Fruit fly (Drosophila melanogaster) whole organism, embryonic: ENCODE measurements around the gene stac.

Source experiments
- ATbp ChIP-seq: fragments of 200-800 bp; sonication (Bioruptor generic); optimal IDR thresholded peaks from 2 replicates; lab custom pipeline; 2017; ENCODE audit warnings: missing biosample characterization, mild to moderate bottlenecking, missing genetic modification characterization, missing genetic modification reagents
- BtbVII ChIP-seq: fragments of 200-800 bp; sonication (Bioruptor generic); optimal IDR thresholded peaks from 3 replicates; lab custom pipeline; 2017; ENCODE audit warnings: missing biosample characterization, mild to moderate bottlenecking, missing genetic modification characterization
- CG10979 ChIP-seq: fragments of 200-800 bp; sonication (Bioruptor generic); optimal IDR thresholded peaks from 2 replicates; lab custom pipeline; 2018; ENCODE audit warnings: missing biosample characterization, mild to moderate bottlenecking, missing genetic modification characterization, moderate library complexity
- CG11093 ChIP-seq: fragments of 200-800 bp; sonication (Bioruptor generic); IDR thresholded peaks from 3 replicates; pipeline ENCODE4 v1.3.6; 2022; ENCODE audit warnings: missing biosample characterization, missing genetic modification characterization
- CG15269 ChIP-seq: fragments of 200-800 bp; sonication (Bioruptor generic); optimal IDR thresholded peaks from 2 replicates; lab custom pipeline; 2018; ENCODE audit warnings: missing biosample characterization, mild to moderate bottlenecking, missing genetic modification characterization, moderate library complexity
- CG15514 ChIP-seq: fragments of 200-800 bp; sonication (Bioruptor generic); optimal IDR thresholded peaks from 3 replicates; lab custom pipeline; 2017; ENCODE audit warnings: missing biosample characterization, missing genetic modification characterization, mild to moderate bottlenecking, moderate library complexity, missing genetic modification reagents
- CG17186 ChIP-seq: fragments of 200-800 bp; sonication (Bioruptor generic); optimal IDR thresholded peaks from 3 replicates; lab custom pipeline; 2017; ENCODE audit warnings: missing biosample characterization, missing genetic modification reagents, missing genetic modification characterization
- CG1832 ChIP-seq: fragments of 200-800 bp; sonication (Bioruptor generic); optimal IDR thresholded peaks from 2 replicates; lab custom pipeline; 2017; ENCODE audit warnings: missing biosample characterization, mild to moderate bottlenecking, missing genetic modification characterization, inconsistent platforms
- CG30020 ChIP-seq: fragments of 200-800 bp; optimal IDR thresholded peaks from 2 replicates; lab custom pipeline; 2019; ENCODE audit warnings: missing biosample characterization, mild to moderate bottlenecking, missing genetic modification characterization, moderate library complexity
- CG31365 ChIP-seq: fragments of 200-800 bp; sonication (Bioruptor generic); optimal IDR thresholded peaks from 2 replicates; lab custom pipeline; 2018; ENCODE audit warnings: missing biosample characterization, mild to moderate bottlenecking, missing genetic modification characterization
- CG31388 ChIP-seq: fragments of 200-800 bp; sonication (Bioruptor generic); optimal IDR thresholded peaks from 2 replicates; lab custom pipeline; 2016; ENCODE audit warnings: missing biosample characterization, missing genetic modification characterization
- CG32532 ChIP-seq: fragments of 200-800 bp; sonication (Bioruptor generic); IDR thresholded peaks from 2 replicates; pipeline ENCODE4 v1.3.6; 2022; ENCODE audit warnings: missing biosample characterization, missing genetic modification characterization
- CG3726 ChIP-seq: fragments of 200-800 bp; sonication (Bioruptor generic); IDR thresholded peaks from 3 replicates; pipeline ENCODE4, ENCODE4 v1.3.6; 2022; ENCODE audit warnings: missing biosample characterization, missing genetic modification characterization
- CG3995 ChIP-seq: fragments of 200-800 bp; sonication (Bioruptor generic); optimal IDR thresholded peaks from 3 replicates; lab custom pipeline; 2016; ENCODE audit warnings: missing biosample characterization, missing genetic modification characterization
- CG6689 ChIP-seq: fragments of 200-800 bp; sonication (Bioruptor generic); IDR thresholded peaks from 2 replicates; pipeline ENCODE4 v1.3.6; 2022; ENCODE audit warnings: missing biosample characterization, missing genetic modification characterization
- CG6854 ChIP-seq: fragments of 200-800 bp; sonication (Bioruptor generic); optimal IDR thresholded peaks from 3 replicates; lab custom pipeline; 2017; ENCODE audit warnings: missing biosample characterization, mild to moderate bottlenecking, missing genetic modification characterization
- CG7271 ChIP-seq: fragments of 200-800 bp; sonication (Bioruptor generic); optimal IDR thresholded peaks from 2 replicates; lab custom pipeline; 2018; ENCODE audit warnings: missing biosample characterization, mild to moderate bottlenecking, missing genetic modification characterization, moderate library complexity
- CG9797 ChIP-seq: fragments of 200-800 bp; sonication (Bioruptor generic); optimal IDR thresholded peaks from 3 replicates; lab custom pipeline; 2018; ENCODE audit warnings: missing biosample characterization, mild to moderate bottlenecking, missing genetic modification characterization
- CrebB ChIP-seq: fragments of 200-800 bp; sonication (Bioruptor generic); optimal IDR thresholded peaks from 3 replicates; lab custom pipeline; 2018; ENCODE audit warnings: missing biosample characterization, mild to moderate bottlenecking, missing genetic modification characterization
- Dp ChIP-seq: fragments of 200-800 bp; sonication (Bioruptor generic); optimal IDR thresholded peaks from 2 replicates; lab custom pipeline; 2018; ENCODE audit warnings: missing biosample characterization, mild to moderate bottlenecking, missing genetic modification characterization, moderate library complexity
- E2f1 ChIP-seq: fragments of 200-800 bp; sonication (Bioruptor generic); IDR thresholded peaks from 2 replicates; pipeline ENCODE4 v1.3.6; 2022; ENCODE audit warnings: missing biosample characterization, missing genetic modification characterization
- HLH4C ChIP-seq: fragments of 200-800 bp; sonication (Bioruptor generic); IDR thresholded peaks from 3 replicates; pipeline ENCODE4 v1.3.6; 2022; ENCODE audit warnings: missing biosample characterization, missing genetic modification characterization; ENCODE audit not compliant: partially characterized antibody
- Hey ChIP-seq: fragments of 200-800 bp; sonication (Bioruptor generic); optimal IDR thresholded peaks from 3 replicates; lab custom pipeline; 2018; ENCODE audit warnings: missing biosample characterization, mild to moderate bottlenecking, missing genetic modification characterization
- Oli ChIP-seq: fragments of 200-800 bp; sonication (Bioruptor generic); optimal IDR thresholded peaks from 2 replicates; lab custom pipeline; 2018; ENCODE audit warnings: missing biosample characterization, mild to moderate bottlenecking, missing genetic modification characterization, moderate library complexity
- Rfx ChIP-seq: fragments of 200-800 bp; sonication (Bioruptor generic); IDR thresholded peaks from 2 replicates; pipeline ENCODE4 v1.3.6; 2022; ENCODE audit warnings: missing biosample characterization, missing genetic modification characterization
- Side ChIP-seq: fragments of 200-800 bp; sonication (Bioruptor generic); optimal IDR thresholded peaks from 2 replicates; lab custom pipeline; 2016; ENCODE audit warnings: missing biosample characterization, missing genetic modification characterization
- Sry-β ChIP-seq: fragments of 200-800 bp; sonication (Bioruptor generic); optimal IDR thresholded peaks from 2 replicates; lab custom pipeline; 2018; ENCODE audit warnings: missing biosample characterization, mild to moderate bottlenecking, missing genetic modification characterization, moderate library complexity
- al ChIP-seq: fragments of 200-800 bp; sonication (Bioruptor generic); IDR thresholded peaks from 2 replicates; pipeline ENCODE4 v1.3.6; 2022; ENCODE audit warnings: missing biosample characterization, missing genetic modification characterization
- ara ChIP-seq: fragments of 200-800 bp; sonication (Bioruptor generic); IDR thresholded peaks from 2 replicates; pipeline ENCODE4 v1.3.6; 2022; ENCODE audit warnings: missing biosample characterization, missing genetic modification characterization
- ase ChIP-seq: fragments of 200-800 bp; sonication (Bioruptor generic); IDR thresholded peaks from 3 replicates; pipeline ENCODE4 v1.3.6; 2022; ENCODE audit warnings: missing biosample characterization, missing genetic modification characterization
- ato ChIP-seq: fragments of 200-800 bp; sonication (Bioruptor generic); IDR thresholded peaks from 2 replicates; pipeline ENCODE4 v1.3.6; 2022; ENCODE audit warnings: missing biosample characterization, missing genetic modification characterization; ENCODE audit not compliant: partially characterized antibody
- cad ChIP-seq: fragments of >200 bp; optimal IDR thresholded peaks from 2 replicates; lab custom pipeline; 2017; ENCODE audit warnings: missing biosample characterization, missing genetic modification characterization
- da ChIP-seq: fragments of 200-800 bp; sonication (Bioruptor generic); optimal IDR thresholded peaks from 2 replicates; lab custom pipeline; 2016; ENCODE audit warnings: missing biosample characterization, missing genetic modification characterization
- emc ChIP-seq: fragments of 200-800 bp; sonication (Bioruptor generic); optimal IDR thresholded peaks from 2 replicates; lab custom pipeline; 2016; ENCODE audit warnings: missing biosample characterization, missing genetic modification characterization
- en ChIP-seq: fragments of 200-800 bp; sonication (Bioruptor generic); optimal IDR thresholded peaks from 2 replicates; lab custom pipeline; 2016; ENCODE audit warnings: missing biosample characterization, missing genetic modification characterization
- gem ChIP-seq: fragments of 200-800 bp; sonication (Bioruptor generic); optimal IDR thresholded peaks from 2 replicates; lab custom pipeline; 2019; ENCODE audit warnings: missing biosample characterization, mild to moderate bottlenecking, missing genetic modification characterization, moderate library complexity
- gro ChIP-seq: fragments of 200-800 bp; sonication (Bioruptor generic); optimal IDR thresholded peaks from 2 replicates; lab custom pipeline; 2016; ENCODE audit warnings: missing biosample characterization, missing genetic modification characterization
- gsb-n ChIP-seq: fragments of 200-800 bp; sonication (Bioruptor generic); optimal IDR thresholded peaks from 3 replicates; lab custom pipeline; 2018; ENCODE audit warnings: missing biosample characterization, mild to moderate bottlenecking, missing genetic modification characterization
- h ChIP-seq: fragments of >200 bp; optimal IDR thresholded peaks from 2 replicates; lab custom pipeline; 2017
- ind ChIP-seq: fragments of 200-800 bp; sonication (Bioruptor generic); optimal IDR thresholded peaks from 3 replicates; lab custom pipeline; 2016; ENCODE audit warnings: missing biosample characterization, missing genetic modification characterization
- kah ChIP-seq: fragments of 200-800 bp; sonication (Bioruptor generic); optimal IDR thresholded peaks from 2 replicates; lab custom pipeline; 2018; ENCODE audit warnings: missing biosample characterization, mild to moderate bottlenecking, missing genetic modification characterization
- kni ChIP-seq: fragments of 200-800 bp; sonication (Bioruptor generic); optimal IDR thresholded peaks from 3 replicates; lab custom pipeline; 2017; ENCODE audit warnings: mild to moderate bottlenecking, missing biosample characterization, missing genetic modification reagents, missing genetic modification characterization
- mam ChIP-seq: fragments of 200-800 bp; sonication (Bioruptor generic); optimal IDR thresholded peaks from 3 replicates; lab custom pipeline; 2016; ENCODE audit warnings: missing biosample characterization, missing genetic modification characterization
- mirr ChIP-seq: fragments of 200-800 bp; sonication (Bioruptor generic); optimal IDR thresholded peaks from 3 replicates; lab custom pipeline; 2018; ENCODE audit warnings: missing biosample characterization, mild to moderate bottlenecking, missing genetic modification characterization
- pan ChIP-seq, 4 experiments: fragments of >200 bp in 3 of 4; fragments of 200-800 bp in 1 of 4; sonication (Bioruptor generic) in 1 of 4; optimal IDR thresholded peaks in 3 of 4; IDR thresholded peaks in 1 of 4; 2 replicates each; pipeline versions ENCODE4 v1.3.6 to Lab custom; 2017 to 2022; ENCODE audit warnings: missing biosample characterization in 2 of 4, missing genetic modification characterization in 2 of 4, mixed read lengths in 1 of 4
- rib ChIP-seq: fragments of 200-800 bp; sonication (Bioruptor generic); IDR thresholded peaks from 2 replicates; pipeline ENCODE4 v1.3.6; 2022; ENCODE audit warnings: missing biosample characterization, missing genetic modification characterization
- so ChIP-seq: fragments of 200-800 bp; sonication (Bioruptor generic); IDR thresholded peaks from 3 replicates; pipeline ENCODE4 v1.3.6; 2022; ENCODE audit warnings: missing biosample characterization, missing genetic modification characterization
- stwl ChIP-seq: fragments of 200-800 bp; sonication (Bioruptor generic); optimal IDR thresholded peaks from 3 replicates; lab custom pipeline; 2018; ENCODE audit warnings: missing biosample characterization, mild to moderate bottlenecking, missing genetic modification characterization, moderate library complexity
- unpg ChIP-seq: fragments of 200-800 bp; sonication (Bioruptor generic); optimal IDR thresholded peaks from 3 replicates; lab custom pipeline; 2018; ENCODE audit warnings: missing biosample characterization, mild to moderate bottlenecking, missing genetic modification characterization, moderate library complexity
- vfl ChIP-seq: fragments of 200-800 bp; sonication (Bioruptor generic); optimal IDR thresholded peaks from 2 replicates; lab custom pipeline; 2016; ENCODE audit warnings: missing biosample characterization, missing genetic modification characterization
- vvl ChIP-seq: fragments of 200-800 bp; sonication (Bioruptor generic); IDR thresholded peaks from 2 replicates; pipeline ENCODE4 v1.3.6; 2022; ENCODE audit warnings: missing biosample characterization, missing genetic modification characterization

stac gene

dm6 chr3R:25039028-25039476 lies 17.0 kb upstream of the stac start, which contains the start of the genes Ythdf and bai (continued):
- no peak for TF ChIP-seq Oli (tag; lab: Kevin White, UChicago)
- TF ChIP-seq Hey (tag; lab: Kevin White, UChicago), result no peak
- TF ChIP-seq BtbVII (GFP tag; lab: Kevin White, UChicago), result no peak
- no peak for TF ChIP-seq pan (optimal IDR thresholded peaks at IDR 0.05; lab: Kevin White, UChicago)
- no peak for TF ChIP-seq pan (GFP tag; optimal IDR thresholded peaks at IDR 0.05 in 1 of 2, IDR thresholded peaks at IDR 0.05 in 1 of 2)
- TF ChIP-seq ara, result no peak
- TF ChIP-seq Dp (GFP tag; lab: Kevin White, UChicago), result peak; percentile 47
- TF ChIP-seq so (GFP tag; lab: Robert Waterston, UW), result no peak
- peak; percentile 63 for TF ChIP-seq mam
- TF ChIP-seq ind (GFP tag; lab: Kevin White, UChicago), result no peak
- peak; percentile 48; the same call in 1 of the 2 replicates for TF ChIP-seq CG32532 (GFP tag; lab: Robert Waterston, UW)
- TF ChIP-seq CG6689, result no peak
- peak; percentile 41 for TF ChIP-seq CG3995 (GFP tag; lab: Kevin White, UChicago)
- TF ChIP-seq vvl (GFP tag; lab: Robert Waterston, UW), result no peak
- TF ChIP-seq da (GFP tag; lab: Kevin White, UChicago), result no peak
- no peak for TF ChIP-seq en (GFP tag; lab: Kevin White, UChicago)
- no peak for TF ChIP-seq E2f1 (GFP tag; lab: Robert Waterston, UW)
- TF ChIP-seq ase (GFP tag; lab: Robert Waterston, UW), result no peak
- TF ChIP-seq CG15514 (GFP tag; lab: Kevin White, UChicago), result no peak
- TF ChIP-seq h (lab: Kevin White, UChicago), result no peak
- TF ChIP-seq Rfx, result peak; percentile 55
- peak; percentile 27 for TF ChIP-seq Side (GFP tag; lab: Kevin White, UChicago)
- peak; percentile 80 for TF ChIP-seq HLH4C (GFP tag; lab: Robert Waterston, UW)
- no peak for TF ChIP-seq gem
- TF ChIP-seq CG15269 (tag; lab: Kevin White, UChicago), result no peak
- TF ChIP-seq kni (GFP tag; lab: Kevin White, UChicago), result no peak
- TF ChIP-seq kah (GFP tag; lab: Kevin White, UChicago), result no peak
- no peak for TF ChIP-seq cad (GFP tag; lab: Kevin White, UChicago)
- TF ChIP-seq CG17186 (GFP tag; lab: Kevin White, UChicago), result peak; percentile 92
- TF ChIP-seq al (GFP tag; lab: Robert Waterston, UW), result no peak
- TF ChIP-seq CG7271 (tag; lab: Kevin White, UChicago), result no peak
- TF ChIP-seq CG9797 (GFP tag; lab: Kevin White, UChicago), result peak; percentile 75
- no peak for TF ChIP-seq CG1832 (GFP tag; lab: Kevin White, UChicago)
- TF ChIP-seq Sry-β (GFP tag; lab: Kevin White, UChicago), result peak; percentile 9
- no peak for TF ChIP-seq CG11093 (GFP tag; lab: Robert Waterston, UW)
- peak; percentile 60 for TF ChIP-seq CG30020 (tag; lab: Kevin White, UChicago)
- peak; percentile 46 for TF ChIP-seq CrebB (tag; lab: Kevin White, UChicago)
- TF ChIP-seq gro (GFP tag; lab: Kevin White, UChicago), result peak; percentile 35
- no peak for TF ChIP-seq CG6854 (GFP tag; lab: Kevin White, UChicago)
- no peak for TF ChIP-seq CG31365
- no peak for TF ChIP-seq CG3726
- TF ChIP-seq ATbp (GFP tag; lab: Kevin White, UChicago), result no peak
- no peak for TF ChIP-seq mirr
- peak; percentile 47; the same call in 1 of the 2 replicates for TF ChIP-seq ato (GFP tag; lab: Robert Waterston, UW)
- no peak for TF ChIP-seq emc
- peak; percentile 15 for TF ChIP-seq vfl (GFP tag; lab: Kevin White, UChicago)
- no peak for TF ChIP-seq unpg (GFP tag; lab: Kevin White, UChicago)
- TF ChIP-seq gsb-n, result no peak
- TF ChIP-seq CG10979 (tag; lab: Kevin White, UChicago), result peak; percentile 1
- no peak for TF ChIP-seq CG31388 (GFP tag; lab: Kevin White, UChicago)
- peak; percentile 54 for TF ChIP-seq stwl (tag; lab: Kevin White, UChicago)
- no peak for TF ChIP-seq rib (GFP tag; lab: Robert Waterston, UW)
